Fruit fly (Drosophila melanogaster) whole organism, embryonic: ENCODE results near the gene CG32462.

Experiments used
- CG10147 ChIP-seq: fragments of 200-800 bp; sonication (Bioruptor generic); optimal IDR thresholded peaks from 2 replicates; lab custom pipeline; 2019; ENCODE audit warnings: missing biosample characterization, mild to moderate bottlenecking, missing genetic modification characterization, moderate library complexity
- CG10267 ChIP-seq: fragments of 200-800 bp; sonication (Bioruptor generic); optimal IDR thresholded peaks from 2 replicates; lab custom pipeline; 2018; ENCODE audit warnings: missing biosample characterization, mild to moderate bottlenecking, missing genetic modification characterization, moderate library complexity
- CG14667 ChIP-seq: fragments of 200-800 bp; sonication (Bioruptor generic); IDR thresholded peaks from 2 replicates; pipeline ENCODE4 v1.3.6; 2022; ENCODE audit warnings: missing biosample characterization, missing genetic modification characterization
- CG15514 ChIP-seq: fragments of 200-800 bp; sonication (Bioruptor generic); optimal IDR thresholded peaks from 3 replicates; lab custom pipeline; 2017; ENCODE audit warnings: missing biosample characterization, missing genetic modification characterization, mild to moderate bottlenecking, moderate library complexity, missing genetic modification reagents
- CG17612 ChIP-seq: fragments of 200-800 bp; sonication (Bioruptor generic); IDR thresholded peaks from 2 replicates; pipeline ENCODE4 v1.3.6; 2022; ENCODE audit warnings: missing biosample characterization, missing genetic modification characterization
- CG18599 ChIP-seq: fragments of 200-800 bp; sonication (Bioruptor generic); optimal IDR thresholded peaks from 3 replicates; lab custom pipeline; 2017; ENCODE audit warnings: missing biosample characterization, missing genetic modification characterization, mild to moderate bottlenecking, moderate library complexity, missing genetic modification reagents
- CG2129 ChIP-seq: fragments of 200-800 bp; sonication (Bioruptor generic); IDR thresholded peaks from 2 replicates; pipeline ENCODE4 v1.3.6; 2022; ENCODE audit warnings: missing biosample characterization, missing genetic modification characterization; ENCODE audit not compliant: partially characterized antibody
- CG34224 ChIP-seq: fragments of 200-800 bp; sonication (Bioruptor generic); IDR thresholded peaks from 3 replicates; pipeline ENCODE4 v1.3.6; 2022; ENCODE audit warnings: missing biosample characterization, missing genetic modification characterization; ENCODE audit not compliant: partially characterized antibody
- CG4282 ChIP-seq: fragments of 200-800 bp; sonication (Bioruptor generic); optimal IDR thresholded peaks from 2 replicates; lab custom pipeline; 2016; ENCODE audit warnings: missing biosample characterization, missing genetic modification characterization
- CG4404 ChIP-seq: fragments of 200-800 bp; sonication (Bioruptor generic); IDR thresholded peaks from 2 replicates; pipeline ENCODE4 v1.3.6; 2022; ENCODE audit warnings: missing biosample characterization, missing genetic modification characterization
- CG4617 ChIP-seq: fragments of 200-800 bp; sonication (Bioruptor generic); optimal IDR thresholded peaks from 3 replicates; lab custom pipeline; 2016; ENCODE audit warnings: missing biosample characterization, missing genetic modification characterization, borderline replicate concordance
- CG4820 ChIP-seq: fragments of 200-800 bp; sonication (Bioruptor generic); optimal IDR thresholded peaks from 3 replicates; lab custom pipeline; 2016; ENCODE audit warnings: missing biosample characterization, missing genetic modification characterization
- CG6654 ChIP-seq: fragments of 200-800 bp; sonication (Bioruptor generic); optimal IDR thresholded peaks from 2 replicates; lab custom pipeline; 2017; ENCODE audit warnings: missing biosample characterization, mild to moderate bottlenecking, missing genetic modification characterization
- CG6854 ChIP-seq: fragments of 200-800 bp; sonication (Bioruptor generic); optimal IDR thresholded peaks from 3 replicates; lab custom pipeline; 2017; ENCODE audit warnings: missing biosample characterization, mild to moderate bottlenecking, missing genetic modification characterization
- CG7372 ChIP-seq: fragments of 200-800 bp; sonication (Bioruptor generic); IDR thresholded peaks from 2 replicates; pipeline ENCODE4 v1.3.6; 2022; ENCODE audit warnings: missing biosample characterization, missing genetic modification characterization
- CG9215 ChIP-seq: fragments of 200-800 bp; sonication (Bioruptor generic); IDR thresholded peaks from 2 replicates; pipeline ENCODE4 v1.3.6; 2022; ENCODE audit warnings: missing biosample characterization, missing genetic modification characterization
- CG9797 ChIP-seq: fragments of 200-800 bp; sonication (Bioruptor generic); optimal IDR thresholded peaks from 3 replicates; lab custom pipeline; 2018; ENCODE audit warnings: missing biosample characterization, mild to moderate bottlenecking, missing genetic modification characterization
- Deaf1 ChIP-seq: fragments of 200-800 bp; optimal IDR thresholded peaks from 3 replicates; lab custom pipeline; 2019; ENCODE audit warnings: missing biosample characterization, mild to moderate bottlenecking, missing genetic modification characterization, moderate library complexity
- Dip3 ChIP-seq: fragments of 200-800 bp; sonication (Bioruptor generic); optimal IDR thresholded peaks from 3 replicates; lab custom pipeline; 2016; ENCODE audit warnings: missing biosample characterization, missing genetic modification characterization
- Gug ChIP-seq: fragments of 200-800 bp; sonication (Bioruptor generic); IDR thresholded peaks from 4 replicates; pipeline ENCODE4 v1.3.6; 2022; ENCODE audit warnings: missing biosample characterization, missing genetic modification characterization
- HLH3B ChIP-seq: fragments of 200-800 bp; sonication (Bioruptor generic); IDR thresholded peaks from 2 replicates; pipeline ENCODE4 v1.3.6; 2022; ENCODE audit warnings: missing biosample characterization, missing genetic modification characterization
- HLH4C ChIP-seq: fragments of 200-800 bp; sonication (Bioruptor generic); IDR thresholded peaks from 3 replicates; pipeline ENCODE4 v1.3.6; 2022; ENCODE audit warnings: missing biosample characterization, missing genetic modification characterization; ENCODE audit not compliant: partially characterized antibody
- HLHmδ ChIP-seq: fragments of 200-800 bp; sonication (Bioruptor generic); optimal IDR thresholded peaks from 2 replicates; lab custom pipeline; 2018; ENCODE audit warnings: missing biosample characterization, mild to moderate bottlenecking, missing genetic modification characterization, moderate library complexity
- Hey ChIP-seq: fragments of 200-800 bp; sonication (Bioruptor generic); optimal IDR thresholded peaks from 3 replicates; lab custom pipeline; 2018; ENCODE audit warnings: missing biosample characterization, mild to moderate bottlenecking, missing genetic modification characterization
- MTF-1 ChIP-seq: fragments of 200-800 bp; sonication (Bioruptor generic); optimal IDR thresholded peaks from 2 replicates; lab custom pipeline; 2018; ENCODE audit warnings: missing biosample characterization, mild to moderate bottlenecking, missing genetic modification characterization, borderline replicate concordance
- Myb ChIP-seq: fragments of 200-800 bp; sonication (Bioruptor generic); optimal IDR thresholded peaks from 2 replicates; lab custom pipeline; 2016; ENCODE audit warnings: missing biosample characterization, missing genetic modification characterization
- Optix ChIP-seq: fragments of 200-800 bp; sonication (Bioruptor generic); IDR thresholded peaks from 3 replicates; pipeline ENCODE4 v1.3.6; 2022; ENCODE audit warnings: missing biosample characterization, missing genetic modification characterization
- Rfx ChIP-seq: fragments of 200-800 bp; sonication (Bioruptor generic); IDR thresholded peaks from 2 replicates; pipeline ENCODE4 v1.3.6; 2022; ENCODE audit warnings: missing biosample characterization, missing genetic modification characterization
- Sry-β ChIP-seq: fragments of 200-800 bp; sonication (Bioruptor generic); optimal IDR thresholded peaks from 2 replicates; lab custom pipeline; 2018; ENCODE audit warnings: missing biosample characterization, mild to moderate bottlenecking, missing genetic modification characterization, moderate library complexity
- Ssrp ChIP-seq: fragments of 200-800 bp; sonication (Bioruptor generic); optimal IDR thresholded peaks from 2 replicates; lab custom pipeline; 2018; ENCODE audit warnings: missing biosample characterization, mild to moderate bottlenecking, missing genetic modification characterization, moderate library complexity
- Xbp1 ChIP-seq: fragments of 200-800 bp; sonication (Bioruptor generic); optimal IDR thresholded peaks from 3 replicates; lab custom pipeline; 2016; ENCODE audit warnings: missing biosample characterization, mild to moderate bottlenecking, missing genetic modification characterization
- ac ChIP-seq: fragments of 200-800 bp; sonication (Bioruptor generic); optimal IDR thresholded peaks from 3 replicates; lab custom pipeline; 2017; ENCODE audit warnings: missing biosample characterization, mild to moderate bottlenecking, missing genetic modification characterization
- bbx ChIP-seq: fragments of 200-800 bp; sonication (Bioruptor generic); IDR thresholded peaks from 2 replicates; pipeline ENCODE4 v1.3.6; 2022; ENCODE audit warnings: missing biosample characterization, missing genetic modification characterization; ENCODE audit not compliant: partially characterized antibody
- bcd ChIP-seq: fragments of 200-800 bp; sonication (Bioruptor generic); optimal IDR thresholded peaks from 2 replicates; lab custom pipeline; 2017; ENCODE audit warnings: missing biosample characterization, mild to moderate bottlenecking, missing genetic modification characterization
- dpn ChIP-seq, 2 experiments: fragments of 200-800 bp; sonication (Bioruptor generic); optimal IDR thresholded peaks; 3 replicates each; lab custom pipeline; 2016; ENCODE audit warnings: missing biosample characterization in 2 of 2, missing genetic modification characterization in 2 of 2
- eve ChIP-seq, 2 experiments: fragments of >200 bp; optimal IDR thresholded peaks; 2 replicates each; lab custom pipeline; 2017; ENCODE audit warnings: missing biosample characterization in 2 of 2, missing genetic modification characterization in 2 of 2
- gro ChIP-seq: fragments of 200-800 bp; sonication (Bioruptor generic); optimal IDR thresholded peaks from 2 replicates; lab custom pipeline; 2016; ENCODE audit warnings: missing biosample characterization, missing genetic modification characterization
- jing ChIP-seq: fragments of 200-800 bp; sonication (Bioruptor generic); optimal IDR thresholded peaks from 2 replicates; lab custom pipeline; 2018; ENCODE audit warnings: missing biosample characterization, mild to moderate bottlenecking, missing genetic modification characterization
- nerfin-1 ChIP-seq: fragments of 200-800 bp; sonication (Bioruptor generic); optimal IDR thresholded peaks from 3 replicates; lab custom pipeline; 2019; ENCODE audit warnings: missing biosample characterization, mild to moderate bottlenecking, missing genetic modification characterization, moderate library complexity
- p53 ChIP-seq: fragments of 200-800 bp; sonication (Bioruptor generic); optimal IDR thresholded peaks from 2 replicates; lab custom pipeline; 2016; ENCODE audit warnings: missing biosample characterization, missing genetic modification characterization
- salm ChIP-seq: fragments of 200-800 bp; sonication (Bioruptor generic); optimal IDR thresholded peaks from 2 replicates; lab custom pipeline; 2018; ENCODE audit warnings: missing biosample characterization, mild to moderate bottlenecking, missing genetic modification characterization
- sc ChIP-seq, 3 experiments: fragments of >200 bp in 2 of 3; fragments of 200-800 bp in 1 of 3; sonication (Bioruptor generic) in 1 of 3; optimal IDR thresholded peaks; 2 replicates in 2 of 3; 3 replicates in 1 of 3; lab custom pipeline; 2017; ENCODE audit warnings: mild to moderate bottlenecking in 1 of 3, missing biosample characterization in 1 of 3, missing genetic modification characterization in 1 of 3, missing genetic modification reagents in 1 of 3
- sug ChIP-seq: fragments of 200-800 bp; optimal IDR thresholded peaks from 2 replicates; lab custom pipeline; 2019; ENCODE audit warnings: missing biosample characterization, mild to moderate bottlenecking, missing genetic modification characterization, moderate library complexity
- tgo ChIP-seq: fragments of 200-800 bp; sonication (Bioruptor generic); IDR thresholded peaks from 3 replicates; pipeline ENCODE4 v1.3.6; 2022; ENCODE audit warnings: missing biosample characterization, missing genetic modification characterization
- tna ChIP-seq: fragments of 200-800 bp; sonication (Bioruptor generic); IDR thresholded peaks from 2 replicates; pipeline ENCODE4 v1.3.6; 2022; ENCODE audit warnings: missing biosample characterization, missing genetic modification characterization; ENCODE audit not compliant: partially characterized antibody
- ttk ChIP-seq: fragments of 200-800 bp; sonication (Bioruptor generic); IDR thresholded peaks from 2 replicates; pipeline ENCODE4 v2.1.2; 2022; ENCODE audit warnings: missing biosample characterization, missing genetic modification characterization
- tx ChIP-seq: fragments of 200-800 bp; sonication (Bioruptor generic); optimal IDR thresholded peaks from 2 replicates; lab custom pipeline; 2016; ENCODE audit warnings: missing biosample characterization, missing genetic modification characterization
- vvl ChIP-seq: fragments of 200-800 bp; sonication (Bioruptor generic); IDR thresholded peaks from 2 replicates; pipeline ENCODE4 v1.3.6; 2022; ENCODE audit warnings: missing biosample characterization, missing genetic modification characterization
- wdn ChIP-seq: fragments of 200-800 bp; sonication (Bioruptor generic); IDR thresholded peaks from 2 replicates; pipeline ENCODE4 v1.3.6; 2022; ENCODE audit warnings: missing biosample characterization, missing genetic modification characterization
- zen ChIP-seq: fragments of 200-800 bp; sonication (Bioruptor generic); optimal IDR thresholded peaks from 3 replicates; lab custom pipeline; 2018; ENCODE audit warnings: missing biosample characterization, mild to moderate bottlenecking, missing genetic modification characterization, moderate library complexity

Gene CG32462

DNA sequence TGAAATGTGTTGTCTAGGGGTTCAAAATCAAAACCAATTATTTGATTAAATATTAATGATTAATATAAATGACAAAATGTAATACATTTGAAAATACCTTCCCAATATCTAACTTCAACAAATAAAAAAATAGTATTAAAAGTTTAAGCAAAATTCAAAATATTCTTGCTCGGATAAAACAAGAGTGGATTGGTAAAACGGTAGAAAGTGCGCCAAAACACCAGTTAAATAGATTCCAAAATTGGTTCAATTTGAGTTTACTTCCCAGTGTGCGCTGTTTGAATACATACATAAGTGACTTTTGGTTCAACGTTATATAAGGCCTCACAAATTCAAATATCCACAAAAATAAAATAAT, 11.7 kb upstream of the CG32462 start (continued):
- TF ChIP-seq CG6854, result peak; percentile 61
- no peak for TF ChIP-seq tx (GFP tag; lab: Kevin White, UChicago)
- peak; percentile 37; the same call in 1 of the 2 replicates for TF ChIP-seq CG14667
- TF ChIP-seq CG18599 (GFP tag; lab: Kevin White, UChicago), result peak; percentile 64
- TF ChIP-seq CG9215 (GFP tag; lab: Robert Waterston, UW), result peak; percentile 42; the same call in 1 of the 2 replicates
- peak; percentile 3 for TF ChIP-seq zen (tag; lab: Kevin White, UChicago)
- no peak for TF ChIP-seq HLH4C (GFP tag; lab: Robert Waterston, UW)
- TF ChIP-seq Optix (GFP tag; lab: Robert Waterston, UW), result 0 out of 3 replicates have a peak, but pooled peaks have one; percentile 22
- TF ChIP-seq eve (GFP tag; optimal IDR thresholded peaks at IDR 0.05; lab: Kevin White, UChicago), result no peak
- no peak for TF ChIP-seq CG6654 (GFP tag; lab: Kevin White, UChicago)
- TF ChIP-seq CG2129 (GFP tag; lab: Robert Waterston, UW), result no peak
- TF ChIP-seq ac, result no peak
- no peak for TF ChIP-seq Hey (tag; lab: Kevin White, UChicago)
- TF ChIP-seq sc (optimal IDR thresholded peaks at IDR 0.05; lab: Kevin White, UChicago), result no peak
- TF ChIP-seq sc (GFP tag; optimal IDR thresholded peaks at IDR 0.05; lab: Kevin White, UChicago), result no peak
- peak; percentile 34 for TF ChIP-seq sug (tag; lab: Kevin White, UChicago)
- TF ChIP-seq CG4404 (GFP tag; lab: Robert Waterston, UW), result no peak
- TF ChIP-seq p53 (GFP tag; lab: Kevin White, UChicago), result no peak
- TF ChIP-seq vvl (GFP tag; lab: Robert Waterston, UW), result peak; percentile 76
- no peak for TF ChIP-seq Dip3 (GFP tag; lab: Kevin White, UChicago)
- peak; percentile 58 for TF ChIP-seq bcd
- no peak for TF ChIP-seq CG4617 (GFP tag; lab: Kevin White, UChicago)
- peak; percentile 60 for TF ChIP-seq Xbp1
- no peak for TF ChIP-seq jing
- TF ChIP-seq HLH3B, result peak; percentile 71
- peak; percentile 24; the same call in 1 of the 4 replicates for TF ChIP-seq Gug
- no peak for TF ChIP-seq CG17612
- no peak for TF ChIP-seq CG10267 (tag; lab: Kevin White, UChicago)
- peak; percentile 44 for TF ChIP-seq wdn
- TF ChIP-seq CG10147 (GFP tag; lab: Kevin White, UChicago), result peak; percentile 62
- peak; percentile 55 for TF ChIP-seq CG7372 (GFP tag; lab: Robert Waterston, UW)
- no peak for TF ChIP-seq Sry-β
- peak; percentile 54 for TF ChIP-seq ttk
- no peak for TF ChIP-seq tna (GFP tag; lab: Robert Waterston, UW)
- peak; percentile 70 for TF ChIP-seq salm (tag; lab: Kevin White, UChicago)
- TF ChIP-seq Myb (GFP tag; lab: Kevin White, UChicago), result no peak
- peak; percentile 70; the same call in 2 of the 3 replicates for TF ChIP-seq tgo (GFP tag; lab: Robert Waterston, UW)
- peak; percentile 50 for TF ChIP-seq CG4820 (GFP tag; lab: Kevin White, UChicago)
- peak; percentile 22 for TF ChIP-seq CG15514 (GFP tag; lab: Kevin White, UChicago)
- TF ChIP-seq nerfin-1, result peak; percentile 55
- peak; percentile 73 for TF ChIP-seq Rfx (GFP tag; lab: Robert Waterston, UW)
- TF ChIP-seq Ssrp, result peak; percentile 67
- TF ChIP-seq bbx (GFP tag; lab: Robert Waterston, UW), result no peak
- no peak for TF ChIP-seq CG9797
- TF ChIP-seq CG4282 (GFP tag; lab: Kevin White, UChicago), result no peak
- no peak for TF ChIP-seq gro (GFP tag; lab: Kevin White, UChicago)
- TF ChIP-seq Deaf1 (tag; lab: Kevin White, UChicago), result no peak
- no peak for TF ChIP-seq HLHmδ (GFP tag; lab: Kevin White, UChicago)
- peak; percentile 7 to 69 for TF ChIP-seq dpn (GFP tag; optimal IDR thresholded peaks at IDR 0.05; lab: Kevin White, UChicago)
- TF ChIP-seq CG34224 (GFP tag; lab: Robert Waterston, UW), result no peak
- no peak for TF ChIP-seq MTF-1 (GFP tag; lab: Kevin White, UChicago)
